Fruit fly (Drosophila melanogaster): ENCODE data around the gene gammaSnap2.
A peak's percentile ranks its signal among the peaks of the same experiment; 100 is the strongest.

The gammaSnap2 gene

DNA sequence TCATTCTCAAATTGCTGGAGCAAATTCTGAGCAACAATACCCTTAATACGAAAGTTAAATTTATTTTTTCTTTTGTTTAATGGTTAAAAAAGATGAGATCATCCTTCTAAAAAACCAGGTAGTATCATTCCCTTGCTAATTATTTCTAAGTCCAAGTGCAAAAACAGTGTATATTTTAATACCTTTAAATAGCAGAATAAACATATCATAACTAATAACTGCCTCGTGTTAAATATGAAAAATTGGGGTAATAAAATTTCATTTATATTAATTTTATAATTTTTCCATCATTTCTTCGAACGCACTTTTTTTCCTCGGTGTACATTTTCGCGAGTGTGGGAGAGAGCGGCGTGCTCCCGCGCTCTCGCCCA, 9.4 kb downstream of the gammaSnap2 start:
- TF ChIP-seq EcR (GFP tag; optimal IDR thresholded peaks at IDR 0.05) (no peak), CG8478 (optimal IDR thresholded peaks at IDR 0.05) (no peak), psq (optimal IDR thresholded peaks at IDR 0.05) (no peak), Dll (optimal IDR thresholded peaks at IDR 0.05) (no peak), pan (optimal IDR thresholded peaks at IDR 0.05) (no peak), usp (GFP tag; optimal IDR thresholded peaks at IDR 0.05) (no peak)

DNA sequence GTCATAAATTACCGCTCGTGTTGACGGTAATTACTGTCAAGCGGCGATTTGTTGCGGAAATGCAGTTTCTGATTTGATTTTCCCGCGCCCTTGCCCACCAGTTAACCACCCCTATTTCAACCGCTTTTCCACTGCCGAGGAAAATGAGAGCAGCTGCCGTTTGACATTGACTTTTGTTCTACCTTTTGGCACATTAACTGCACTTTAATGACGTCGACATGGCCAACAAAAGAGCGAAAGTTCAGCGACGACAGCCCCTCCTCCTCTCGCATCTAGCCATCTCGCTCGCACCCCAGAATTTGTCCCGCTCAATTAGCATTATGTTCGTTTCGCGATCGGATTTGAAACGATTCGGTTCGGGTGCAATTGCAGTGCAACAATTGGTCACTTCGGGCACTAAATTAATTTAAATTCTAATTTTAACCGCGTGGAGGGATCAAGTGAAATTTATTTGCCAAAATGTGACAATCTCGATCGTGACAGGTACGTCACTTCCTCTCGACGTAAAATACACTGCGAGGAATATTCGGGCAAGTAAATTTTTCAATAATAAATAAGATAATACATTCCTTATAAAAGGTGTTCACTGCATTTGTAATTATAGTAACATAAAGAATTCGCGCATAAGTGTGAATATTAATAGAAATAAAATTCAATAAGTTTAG, 9.9 kb downstream of the gammaSnap2 start:
- no peak for TF ChIP-seq Dll (optimal IDR thresholded peaks at IDR 0.05)
- no peak for TF ChIP-seq usp (GFP tag; optimal IDR thresholded peaks at IDR 0.05)
- no peak for TF ChIP-seq pan (optimal IDR thresholded peaks at IDR 0.05)
- TF ChIP-seq psq (optimal IDR thresholded peaks at IDR 0.05): no peak
- TF ChIP-seq EcR (GFP tag; optimal IDR thresholded peaks at IDR 0.05): no peak
- no peak for TF ChIP-seq CG8478 (optimal IDR thresholded peaks at IDR 0.05)

DNA sequence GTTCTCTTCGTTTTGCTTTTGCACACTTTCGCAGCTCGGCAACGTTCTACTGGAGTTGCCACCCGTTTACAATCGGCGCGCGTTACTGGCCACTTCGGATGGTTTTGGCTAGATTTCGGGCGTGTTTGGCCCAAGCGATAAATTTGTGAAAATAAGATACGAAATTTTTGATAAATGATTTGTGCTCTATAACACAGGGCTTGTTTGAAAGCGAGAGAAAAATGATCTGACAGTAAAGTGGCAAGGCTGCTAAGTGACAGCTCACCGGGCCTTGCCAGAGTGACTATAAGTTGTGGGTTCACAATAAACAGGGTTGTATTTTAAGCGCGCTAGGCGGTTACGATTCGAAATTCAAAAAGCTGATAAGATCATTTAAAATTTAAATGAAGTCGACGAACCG, 11.3 kb downstream of the gammaSnap2 start, which contains the start of gene Fmr1:
TSS of gene Fmr1 (minus strand) at position 184 of the 400 bp plus-strand sequence.
- TF ChIP-seq CG8478 (optimal IDR thresholded peaks at IDR 0.05): no peak
- TF ChIP-seq EcR (GFP tag; optimal IDR thresholded peaks at IDR 0.05): peak in 1 of 2 experiments; percentile 23

DNA sequence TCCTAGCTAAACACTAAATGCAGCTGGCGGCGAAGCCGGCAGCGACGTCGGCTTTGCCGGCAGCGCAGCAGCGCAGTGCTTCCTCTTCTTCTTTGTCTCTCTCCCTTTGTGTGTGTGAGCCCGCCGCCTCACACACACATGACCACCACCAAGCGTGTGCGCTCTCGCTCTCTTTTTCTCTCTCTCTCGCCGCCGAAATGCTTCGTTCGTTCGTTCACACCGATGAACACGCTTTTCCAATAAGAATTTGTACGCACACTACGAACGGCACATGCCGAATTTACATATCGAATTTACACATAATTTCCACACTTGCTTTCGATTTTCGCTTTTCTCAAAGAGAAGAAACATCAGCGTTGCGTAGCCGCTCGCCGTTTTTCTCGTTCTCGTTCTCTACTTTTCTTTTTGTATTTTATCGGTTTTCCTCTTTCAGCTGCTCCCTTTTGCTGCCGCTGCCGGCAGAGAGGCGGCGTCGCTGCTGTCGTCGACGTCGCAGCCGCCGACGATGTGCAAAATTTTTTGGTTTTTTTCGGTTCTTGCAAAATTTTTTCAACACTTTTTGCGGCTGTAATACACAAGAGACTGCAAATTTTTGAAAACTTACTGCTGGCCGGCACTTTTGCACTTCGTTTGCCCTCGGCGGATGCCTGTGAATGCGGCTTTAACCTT, 11.9 kb downstream of the gammaSnap2 start:
- peak in 1 of 2 experiments; percentile 51 for TF ChIP-seq EcR (GFP tag; optimal IDR thresholded peaks at IDR 0.05)
- peak; percentile 95 for TF ChIP-seq Dll (optimal IDR thresholded peaks at IDR 0.05)
- no peak for TF ChIP-seq CG8478 (optimal IDR thresholded peaks at IDR 0.05)

DNA sequence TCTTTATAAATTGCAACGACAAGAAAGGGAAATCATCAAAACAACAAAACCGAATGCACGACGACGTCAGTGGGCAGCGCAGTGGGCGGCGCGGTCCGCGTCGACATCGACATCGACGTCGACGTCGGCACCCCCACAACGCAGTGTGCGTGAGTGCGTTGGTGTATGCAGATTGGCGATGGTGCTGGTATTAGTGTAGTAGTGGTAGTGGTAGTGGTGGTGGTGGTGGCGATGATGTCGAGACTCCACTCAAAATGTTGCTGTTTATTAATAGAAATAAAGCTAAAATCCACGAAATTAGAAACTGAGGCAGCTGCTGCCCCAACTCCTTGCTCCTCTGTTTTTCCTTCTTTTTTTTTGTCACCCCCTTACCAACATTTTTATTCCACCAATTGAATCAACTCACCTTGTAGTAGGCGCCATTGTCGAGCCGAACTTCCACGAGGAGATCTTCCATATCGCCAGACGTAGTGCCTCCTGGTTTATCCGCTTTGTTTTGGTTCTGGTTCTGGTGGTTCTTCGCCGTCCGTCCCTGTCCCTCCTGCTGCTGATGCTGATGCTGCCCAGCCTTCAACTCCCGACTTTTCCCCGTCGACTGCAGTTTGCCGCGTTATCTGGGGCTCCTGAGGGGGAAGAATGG, 12.8 kb downstream of the gammaSnap2 start:
- TF ChIP-seq EcR (GFP tag; optimal IDR thresholded peaks at IDR 0.05): no peak
- no peak for TF ChIP-seq psq (optimal IDR thresholded peaks at IDR 0.05)
- TF ChIP-seq CG8478 (optimal IDR thresholded peaks at IDR 0.05): no peak
- no peak for TF ChIP-seq Dll (optimal IDR thresholded peaks at IDR 0.05)
- TF ChIP-seq usp (GFP tag; optimal IDR thresholded peaks at IDR 0.05): no peak
- no peak for TF ChIP-seq pan (optimal IDR thresholded peaks at IDR 0.05)

DNA sequence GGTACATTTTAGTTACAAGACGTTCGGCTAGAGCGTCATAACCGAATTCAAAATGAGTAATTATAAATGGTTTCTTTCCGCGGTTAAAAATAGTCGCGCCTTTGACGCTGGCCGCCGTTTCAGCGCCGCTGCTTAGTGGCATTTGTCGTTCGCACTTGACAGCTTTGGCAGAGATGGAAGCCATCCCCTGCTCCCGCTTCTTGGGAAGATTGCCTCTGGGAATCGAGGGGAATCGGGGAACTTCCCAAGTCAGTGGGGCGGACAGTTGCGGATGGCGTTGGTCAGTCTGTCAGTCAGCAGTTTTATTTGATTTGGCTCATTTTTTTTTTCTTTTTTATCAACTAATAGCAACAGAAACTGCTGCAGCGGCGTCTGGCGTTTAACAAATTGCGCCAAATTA, 14.4 kb downstream of the gammaSnap2 start:
- TF ChIP-seq EcR (GFP tag; optimal IDR thresholded peaks at IDR 0.05) (no peak), pan (optimal IDR thresholded peaks at IDR 0.05) (no peak), psq (optimal IDR thresholded peaks at IDR 0.05) (no peak), Dll (optimal IDR thresholded peaks at IDR 0.05) (no peak), CG8478 (optimal IDR thresholded peaks at IDR 0.05) (no peak), usp (GFP tag; optimal IDR thresholded peaks at IDR 0.05) (no peak)

DNA sequence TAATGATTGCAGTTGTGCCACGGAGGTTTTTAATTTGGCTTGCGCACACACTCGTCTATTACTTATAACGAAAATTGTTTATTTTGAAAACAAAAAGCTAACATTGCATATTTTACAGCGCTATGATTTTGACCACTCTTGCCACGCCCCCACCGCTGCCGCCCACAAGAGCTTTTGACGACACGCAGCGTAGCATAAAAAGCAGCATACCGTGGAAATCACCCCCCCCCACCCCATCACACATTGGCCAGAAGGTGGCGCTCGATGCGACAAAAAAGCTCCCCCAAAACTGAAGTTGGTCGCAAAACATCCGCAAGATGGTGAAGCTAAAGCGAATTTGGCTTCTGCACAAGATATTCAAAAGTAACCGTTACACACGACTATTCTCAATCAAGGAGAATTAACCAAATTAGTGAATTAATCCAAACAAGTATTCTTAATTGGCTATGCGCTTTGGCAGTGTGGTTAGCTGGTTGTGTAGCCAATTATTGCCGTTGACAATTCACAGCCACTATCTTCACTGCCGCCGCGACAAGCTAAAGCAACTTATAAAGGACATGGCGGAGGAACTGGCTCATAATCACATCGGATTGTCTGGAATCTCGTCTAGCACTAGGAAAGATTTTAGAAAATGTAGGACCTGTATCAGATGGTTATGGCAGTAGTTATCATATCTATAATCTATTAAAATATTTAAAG, 20.6 kb downstream of the gammaSnap2 start:
- TF ChIP-seq pan (optimal IDR thresholded peaks at IDR 0.05): no peak
- no peak for TF ChIP-seq CG8478 (optimal IDR thresholded peaks at IDR 0.05)
- TF ChIP-seq EcR (GFP tag; optimal IDR thresholded peaks at IDR 0.05): no peak
- TF ChIP-seq usp (GFP tag; optimal IDR thresholded peaks at IDR 0.05): no peak
- TF ChIP-seq Dll (optimal IDR thresholded peaks at IDR 0.05): no peak
- no peak for TF ChIP-seq psq (optimal IDR thresholded peaks at IDR 0.05)

DNA sequence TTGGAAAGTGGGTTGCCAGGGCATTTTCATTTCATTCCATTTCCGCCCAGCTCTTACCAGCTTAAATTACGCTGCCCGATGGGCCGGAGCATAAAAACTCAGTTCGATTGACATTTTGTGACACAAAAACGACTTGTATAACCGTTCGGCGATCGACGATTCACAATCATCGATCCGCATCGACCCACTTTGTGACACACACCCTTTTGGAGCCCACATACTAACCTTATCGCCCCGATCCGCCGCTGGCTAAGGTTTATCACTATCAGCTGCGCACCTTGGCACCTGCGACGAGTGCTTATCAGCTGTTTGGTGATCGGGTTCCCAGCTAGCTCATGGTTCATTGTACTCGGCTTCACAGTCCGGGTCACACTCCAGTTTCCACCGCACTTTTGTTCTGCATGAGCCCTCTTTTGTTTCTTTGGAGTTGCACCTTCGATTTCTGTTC, 21.8 kb downstream of the gammaSnap2 start:
- TF ChIP-seq CG8478 (optimal IDR thresholded peaks at IDR 0.05): no peak
- no peak for TF ChIP-seq pan (optimal IDR thresholded peaks at IDR 0.05)
- TF ChIP-seq psq (optimal IDR thresholded peaks at IDR 0.05): no peak
- no peak for TF ChIP-seq Dll (optimal IDR thresholded peaks at IDR 0.05)
- TF ChIP-seq usp (GFP tag; optimal IDR thresholded peaks at IDR 0.05): no peak
- no peak for TF ChIP-seq EcR (GFP tag; optimal IDR thresholded peaks at IDR 0.05)

DNA sequence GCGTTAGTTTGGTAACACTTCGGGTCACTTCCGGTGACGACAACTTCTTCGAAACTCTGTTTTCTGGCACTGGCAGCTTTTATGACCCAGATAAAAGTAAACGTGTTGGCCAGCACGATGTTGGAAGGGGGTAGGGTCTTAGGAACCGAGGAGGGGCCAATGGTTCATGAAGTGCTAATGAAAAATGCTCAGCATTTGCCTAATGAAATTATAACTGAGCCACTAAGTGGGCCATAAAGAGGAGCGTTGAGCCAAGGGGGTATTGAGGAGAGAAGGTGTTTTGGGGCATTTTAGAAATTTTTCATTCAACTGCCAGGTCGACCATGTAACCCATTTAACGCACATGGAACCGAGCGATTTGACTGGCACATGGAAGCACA, 22.9 kb downstream of the gammaSnap2 start:
- no peak for TF ChIP-seq CG8478 (optimal IDR thresholded peaks at IDR 0.05)
- TF ChIP-seq psq (optimal IDR thresholded peaks at IDR 0.05): no peak
- no peak for TF ChIP-seq EcR (GFP tag; optimal IDR thresholded peaks at IDR 0.05)
- TF ChIP-seq pan (optimal IDR thresholded peaks at IDR 0.05): no peak
- TF ChIP-seq usp (GFP tag; optimal IDR thresholded peaks at IDR 0.05): no peak
- no peak for TF ChIP-seq Dll (optimal IDR thresholded peaks at IDR 0.05)

DNA sequence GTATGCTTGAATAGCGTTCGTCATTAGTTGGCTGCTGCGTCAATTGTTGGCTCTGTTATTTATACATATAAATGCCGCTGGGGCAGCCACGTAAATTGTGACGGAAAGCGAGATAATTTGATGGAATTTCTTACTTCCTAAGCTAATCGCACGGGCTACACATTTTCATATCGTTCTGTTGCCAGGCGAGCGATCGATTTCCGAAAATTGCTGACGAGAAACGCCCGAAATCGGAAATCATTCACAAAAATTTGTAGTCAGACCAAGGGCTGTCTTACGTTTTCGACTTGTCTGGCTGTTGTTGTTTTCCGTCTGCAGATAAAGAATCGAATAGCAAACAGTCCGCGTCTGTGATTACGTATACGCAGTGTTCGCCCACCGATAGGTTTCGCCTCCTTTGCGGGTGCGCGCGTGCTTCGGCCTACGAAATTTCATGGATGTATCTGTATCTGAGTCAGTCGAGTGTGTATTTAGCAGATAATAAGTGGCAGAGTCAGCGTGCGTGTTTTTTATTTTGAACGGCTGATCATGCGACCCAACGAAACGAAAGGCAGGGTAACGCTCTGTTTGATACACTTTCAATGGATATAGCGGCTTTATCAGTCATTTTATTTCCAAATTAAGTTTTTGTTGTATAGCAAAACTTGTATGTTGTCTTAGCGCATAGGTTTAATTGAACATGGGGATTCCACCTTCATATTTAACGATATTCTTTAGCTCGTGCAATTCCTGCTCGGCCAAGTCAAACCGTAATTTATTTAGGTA, 23.5 kb downstream of the gammaSnap2 start:
- TF ChIP-seq Dll (optimal IDR thresholded peaks at IDR 0.05) (no peak), pan (optimal IDR thresholded peaks at IDR 0.05) (no peak), EcR (GFP tag; optimal IDR thresholded peaks at IDR 0.05) (no peak), psq (optimal IDR thresholded peaks at IDR 0.05) (no peak)

DNA sequence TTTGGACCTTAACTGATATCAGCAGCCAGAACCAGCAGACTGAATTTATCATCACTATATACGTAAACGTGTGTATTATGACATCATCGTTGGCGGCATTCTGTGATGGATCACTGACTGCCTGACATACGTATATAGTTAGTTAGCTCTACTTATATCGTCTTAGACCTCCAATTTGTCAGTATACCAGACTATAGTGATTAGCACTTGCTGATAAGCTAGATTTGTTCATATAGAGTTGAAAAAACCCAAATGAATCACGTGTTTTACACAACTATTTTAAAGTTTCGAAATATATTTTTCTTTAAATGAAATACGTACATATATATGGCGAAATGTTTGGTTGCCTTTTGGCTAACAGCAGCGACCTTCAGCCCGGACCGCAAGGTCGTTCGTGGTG, 25.4 kb downstream of the gammaSnap2 start:
- TF ChIP-seq Dll (optimal IDR thresholded peaks at IDR 0.05): no peak
- TF ChIP-seq usp (GFP tag; optimal IDR thresholded peaks at IDR 0.05): no peak
- no peak for TF ChIP-seq CG8478 (optimal IDR thresholded peaks at IDR 0.05)
- no peak for TF ChIP-seq psq (optimal IDR thresholded peaks at IDR 0.05)
- no peak for TF ChIP-seq EcR (GFP tag; optimal IDR thresholded peaks at IDR 0.05)
- no peak for TF ChIP-seq pan (optimal IDR thresholded peaks at IDR 0.05)
